Worm (Caenorhabditis elegans): Measurements from ENCODE around the gene W02D7.11.

Gene W02D7.11

ce11 chrV:8284800-8285199 is 19.5 kb downstream of the W02D7.11 start, which contains the start of gene slc-17.5:
Gene slc-17.5 (minus strand): TSS chrV:8284900.
- TF ChIP-seq tab-1 (GFP tag; IDR thresholded peaks at IDR 0.05) (no peak), med-1 (GFP tag; optimal IDR thresholded peaks at IDR 0.05; ENCODE audit: insufficient read depth) (no peak), ztf-23 (GFP tag; IDR thresholded peaks at IDR 0.05) (no peak), flt-1 (GFP tag; IDR thresholded peaks at IDR 0.05) (no peak)

- TF ChIP-seq ztf-23 (GFP tag; IDR thresholded peaks at IDR 0.05) (no peak), T22C8.4 (GFP tag; IDR thresholded peaks at IDR 0.05) (no peak), ref-1 (GFP tag; conservative IDR thresholded peaks at IDR 0.05) (no peak), tab-1 (GFP tag; IDR thresholded peaks at IDR 0.05) (no peak), flt-1 (GFP tag; IDR thresholded peaks at IDR 0.05) (no peak)
Observed at ce11 chrV:8282933-8283332, 21.4 kb downstream of the W02D7.11 start.

ce11 chrV:8281646-8282045 is 22.7 kb downstream of the W02D7.11 start:
- TF ChIP-seq cog-1 (tag; optimal IDR thresholded peaks at IDR 0.05) (no peak), ztf-23 (GFP tag; IDR thresholded peaks at IDR 0.05) (no peak), klf-2 (GFP tag; conservative IDR thresholded peaks at IDR 0.05) (no peak), ztf-29 (GFP tag; IDR thresholded peaks at IDR 0.05) (no peak), med-1 (GFP tag; optimal IDR thresholded peaks at IDR 0.05; ENCODE audit: insufficient read depth) (no peak), T22C8.4 (GFP tag; IDR thresholded peaks at IDR 0.05) (no peak), ref-1 (GFP tag; conservative IDR thresholded peaks at IDR 0.05) (no peak), flt-1 (GFP tag; IDR thresholded peaks at IDR 0.05) (no peak), tab-1 (GFP tag; IDR thresholded peaks at IDR 0.05) (no peak)

ce11 chrV:8280770-8281169 is 23.5 kb downstream of the W02D7.11 start, which contains the start of gene str-135:
Gene str-135 (minus strand): TSS chrV:8280870.
- TF ChIP-seq cog-1 (tag; optimal IDR thresholded peaks at IDR 0.05) = no peak
- TF ChIP-seq tab-1 (GFP tag; IDR thresholded peaks at IDR 0.05) = no peak
- no peak for TF ChIP-seq flt-1 (GFP tag; IDR thresholded peaks at IDR 0.05)
- TF ChIP-seq med-1 (GFP tag; optimal IDR thresholded peaks at IDR 0.05; ENCODE audit: insufficient read depth) = no peak
- no peak for TF ChIP-seq ref-1 (GFP tag; conservative IDR thresholded peaks at IDR 0.05)
- no peak for TF ChIP-seq T22C8.4 (GFP tag; IDR thresholded peaks at IDR 0.05)
- TF ChIP-seq klf-2 (GFP tag; conservative IDR thresholded peaks at IDR 0.05) = no peak
- TF ChIP-seq ztf-23 (GFP tag; IDR thresholded peaks at IDR 0.05) = no peak
- TF ChIP-seq ztf-29 (GFP tag; IDR thresholded peaks at IDR 0.05) = no peak

ce11 chrV:8278830-8279229 is 25.5 kb downstream of the W02D7.11 start, which contains the start of gene str-136:
Gene str-136 (minus strand): TSS chrV:8278930.
- TF ChIP-seq tab-1 (GFP tag; IDR thresholded peaks at IDR 0.05) (no peak), ztf-23 (GFP tag; IDR thresholded peaks at IDR 0.05) (no peak)

- no peak for TF ChIP-seq tab-1 (GFP tag; IDR thresholded peaks at IDR 0.05)
- TF ChIP-seq ref-1 (GFP tag; conservative IDR thresholded peaks at IDR 0.05) = no peak
- TF ChIP-seq klf-2 (GFP tag; conservative IDR thresholded peaks at IDR 0.05) = no peak
- no peak for TF ChIP-seq flt-1 (GFP tag; IDR thresholded peaks at IDR 0.05)
- TF ChIP-seq med-1 (GFP tag; optimal IDR thresholded peaks at IDR 0.05; ENCODE audit: insufficient read depth) = no peak
- no peak for TF ChIP-seq ztf-29 (GFP tag; IDR thresholded peaks at IDR 0.05)
Observed at ce11 chrV:8271995-8272394, 32.3 kb downstream of the W02D7.11 start, which contains the start of gene asp-5. Gene asp-5 (plus strand): TSS chrV:8272385.

- TF ChIP-seq ztf-29 (GFP tag; IDR thresholded peaks at IDR 0.05) (no peak), T22C8.4 (GFP tag; IDR thresholded peaks at IDR 0.05) (no peak), flt-1 (GFP tag; IDR thresholded peaks at IDR 0.05) (no peak)
Observed at ce11 chrV:8271395-8271794, 32.9 kb downstream of the W02D7.11 start.

ce11 chrV:8269878-8270277 is 34.4 kb downstream of the W02D7.11 start:
- no peak for TF ChIP-seq flt-1 (GFP tag; IDR thresholded peaks at IDR 0.05)
- TF ChIP-seq tab-1 (GFP tag; IDR thresholded peaks at IDR 0.05) = no peak
- no peak for TF ChIP-seq klf-2 (GFP tag; conservative IDR thresholded peaks at IDR 0.05)
- no peak for TF ChIP-seq ref-1 (GFP tag; conservative IDR thresholded peaks at IDR 0.05)
- no peak for TF ChIP-seq ztf-29 (GFP tag; IDR thresholded peaks at IDR 0.05)
- no peak for TF ChIP-seq ztf-23 (GFP tag; IDR thresholded peaks at IDR 0.05)
- no peak for TF ChIP-seq cog-1 (tag; optimal IDR thresholded peaks at IDR 0.05)

ce11 chrV:8268902-8269301 is 35.4 kb downstream of the W02D7.11 start, which contains the start of the genes asp-6 and asp-12:
Gene asp-6 (minus strand): TSS chrV:8268937.
Gene asp-12 (plus strand): TSS chrV:8269210.
- TF ChIP-seq tab-1 (GFP tag; IDR thresholded peaks at IDR 0.05) = no peak

ce11 chrV:8267275-8267674 is 37.0 kb downstream of the W02D7.11 start:
- TF ChIP-seq ref-1 (GFP tag; conservative IDR thresholded peaks at IDR 0.05) = no peak
- no peak for TF ChIP-seq tab-1 (GFP tag; IDR thresholded peaks at IDR 0.05)
- TF ChIP-seq T22C8.4 (GFP tag; IDR thresholded peaks at IDR 0.05) = no peak
- no peak for TF ChIP-seq ztf-29 (GFP tag; IDR thresholded peaks at IDR 0.05)
- TF ChIP-seq ztf-23 (GFP tag; IDR thresholded peaks at IDR 0.05) = no peak
- TF ChIP-seq flt-1 (GFP tag; IDR thresholded peaks at IDR 0.05) = no peak
- TF ChIP-seq cog-1 (tag; optimal IDR thresholded peaks at IDR 0.05) = no peak
- no peak for TF ChIP-seq klf-2 (GFP tag; conservative IDR thresholded peaks at IDR 0.05)
- TF ChIP-seq med-1 (GFP tag; optimal IDR thresholded peaks at IDR 0.05; ENCODE audit: insufficient read depth) = no peak

- TF ChIP-seq med-1 (GFP tag; optimal IDR thresholded peaks at IDR 0.05; ENCODE audit: insufficient read depth) (no peak), flt-1 (GFP tag; IDR thresholded peaks at IDR 0.05) (no peak), cog-1 (tag; optimal IDR thresholded peaks at IDR 0.05) (no peak), T22C8.4 (GFP tag; IDR thresholded peaks at IDR 0.05) (no peak), klf-2 (GFP tag; conservative IDR thresholded peaks at IDR 0.05) (no peak), tab-1 (GFP tag; IDR thresholded peaks at IDR 0.05) (no peak), ref-1 (GFP tag; conservative IDR thresholded peaks at IDR 0.05) (no peak), ztf-29 (GFP tag; IDR thresholded peaks at IDR 0.05) (no peak), ztf-23 (GFP tag; IDR thresholded peaks at IDR 0.05) (no peak)
Observed at ce11 chrV:8266232-8266631, 38.1 kb downstream of the W02D7.11 start, which contains the start of gene F21F8.5. Gene F21F8.5 (minus strand): TSS chrV:8266332.

Measured in whole organism, midembryonic.